Fruit fly (Drosophila melanogaster) whole organism, embryonic: ENCODE measurements around the gene CheA29a.
A peak's percentile ranks its signal among the peaks of the same experiment; 100 is the strongest.

Source experiments
- CG10321 ChIP-seq: fragments of 200-800 bp; sonication (Bioruptor generic); IDR thresholded peaks from 2 replicates; pipeline ENCODE4 v1.3.6; 2022; ENCODE audit warnings: missing biosample characterization, missing genetic modification characterization
- CG11696 ChIP-seq: fragments of 200-800 bp; sonication (Bioruptor generic); IDR thresholded peaks from 2 replicates; pipeline ENCODE4 v1.3.6; 2022; ENCODE audit warnings: missing biosample characterization, missing genetic modification characterization
- CG12219 ChIP-seq: fragments of 200-800 bp; sonication (Bioruptor generic); optimal IDR thresholded peaks from 3 replicates; lab custom pipeline; 2018; ENCODE audit warnings: missing biosample characterization, mild to moderate bottlenecking, missing genetic modification characterization
- CG12299 ChIP-seq: fragments of 200-800 bp; sonication (Bioruptor generic); optimal IDR thresholded peaks from 2 replicates; lab custom pipeline; 2018; ENCODE audit warnings: missing biosample characterization, mild to moderate bottlenecking, missing genetic modification characterization
- CG12659 ChIP-seq: fragments of 200-800 bp; sonication (Bioruptor generic); optimal IDR thresholded peaks from 3 replicates; lab custom pipeline; 2017; ENCODE audit warnings: mild to moderate bottlenecking, missing biosample characterization, missing genetic modification reagents, missing genetic modification characterization
- CG13424 ChIP-seq: fragments of 200-800 bp; sonication (Bioruptor generic); optimal IDR thresholded peaks from 2 replicates; lab custom pipeline; 2019; ENCODE audit warnings: missing biosample characterization, mild to moderate bottlenecking, missing genetic modification characterization, moderate library complexity
- CG15479 ChIP-seq: fragments of 200-800 bp; sonication (Bioruptor generic); optimal IDR thresholded peaks from 3 replicates; lab custom pipeline; 2019; ENCODE audit warnings: missing biosample characterization, mild to moderate bottlenecking, missing genetic modification characterization, moderate library complexity
- CG1602 ChIP-seq: fragments of 200-800 bp; sonication (Bioruptor generic); optimal IDR thresholded peaks from 3 replicates; lab custom pipeline; 2016; ENCODE audit warnings: missing biosample characterization, missing genetic modification characterization
- CG17829 ChIP-seq: fragments of 200-800 bp; optimal IDR thresholded peaks from 2 replicates; lab custom pipeline; 2019; ENCODE audit warnings: missing biosample characterization, mild to moderate bottlenecking, missing genetic modification characterization, moderate library complexity
- CG2116 ChIP-seq: fragments of 200-800 bp; sonication (Bioruptor generic); optimal IDR thresholded peaks from 3 replicates; lab custom pipeline; 2018; ENCODE audit warnings: missing biosample characterization, mild to moderate bottlenecking, missing genetic modification characterization
- CG2129 ChIP-seq: fragments of 200-800 bp; sonication (Bioruptor generic); IDR thresholded peaks from 2 replicates; pipeline ENCODE4 v1.3.6; 2022; ENCODE audit warnings: missing biosample characterization, missing genetic modification characterization; ENCODE audit not compliant: partially characterized antibody
- CG2678 ChIP-seq: fragments of 200-800 bp; sonication (Bioruptor generic); optimal IDR thresholded peaks from 3 replicates; lab custom pipeline; 2019; ENCODE audit warnings: missing biosample characterization, mild to moderate bottlenecking, missing genetic modification characterization, moderate library complexity
- CG30020 ChIP-seq: fragments of 200-800 bp; optimal IDR thresholded peaks from 2 replicates; lab custom pipeline; 2019; ENCODE audit warnings: missing biosample characterization, mild to moderate bottlenecking, missing genetic modification characterization, moderate library complexity
- CG31388 ChIP-seq: fragments of 200-800 bp; sonication (Bioruptor generic); optimal IDR thresholded peaks from 2 replicates; lab custom pipeline; 2016; ENCODE audit warnings: missing biosample characterization, missing genetic modification characterization
- CG33213 ChIP-seq: fragments of 200-800 bp; sonication (Bioruptor generic); optimal IDR thresholded peaks from 3 replicates; lab custom pipeline; 2016; ENCODE audit warnings: missing biosample characterization, missing genetic modification characterization
- CG4328 ChIP-seq: fragments of 200-800 bp; sonication (Bioruptor generic); optimal IDR thresholded peaks from 3 replicates; lab custom pipeline; 2017; ENCODE audit warnings: missing biosample characterization, missing genetic modification reagents, missing genetic modification characterization
- CG5180 ChIP-seq: fragments of 200-800 bp; sonication (Bioruptor generic); optimal IDR thresholded peaks from 3 replicates; lab custom pipeline; 2017; ENCODE audit warnings: missing biosample characterization, missing genetic modification characterization, mild to moderate bottlenecking, moderate library complexity, missing genetic modification reagents
- CG5953 ChIP-seq: fragments of 200-800 bp; sonication (Bioruptor generic); IDR thresholded peaks from 2 replicates; pipeline ENCODE4 v1.3.6; 2022; ENCODE audit warnings: missing biosample characterization, missing genetic modification characterization
- CG6654 ChIP-seq: fragments of 200-800 bp; sonication (Bioruptor generic); optimal IDR thresholded peaks from 2 replicates; lab custom pipeline; 2017; ENCODE audit warnings: missing biosample characterization, mild to moderate bottlenecking, missing genetic modification characterization
- CG7839 ChIP-seq: fragments of 200-800 bp; sonication (Bioruptor generic); optimal IDR thresholded peaks from 3 replicates; lab custom pipeline; 2018; ENCODE audit warnings: missing biosample characterization, mild to moderate bottlenecking, missing genetic modification characterization, moderate library complexity
- CG7928 ChIP-seq: fragments of 200-800 bp; sonication (Bioruptor generic); optimal IDR thresholded peaks from 2 replicates; lab custom pipeline; 2017; ENCODE audit warnings: missing biosample characterization, mild to moderate bottlenecking, missing genetic modification characterization
- CG8944 ChIP-seq: fragments of 200-800 bp; sonication (Bioruptor generic); optimal IDR thresholded peaks from 3 replicates; lab custom pipeline; 2016; ENCODE audit warnings: missing biosample characterization, missing genetic modification characterization
- CG9727 ChIP-seq: fragments of 200-800 bp; sonication (Bioruptor generic); optimal IDR thresholded peaks from 3 replicates; lab custom pipeline; 2017; ENCODE audit warnings: missing biosample characterization, mild to moderate bottlenecking, missing genetic modification characterization
- D19A ChIP-seq: fragments of 200-800 bp; optimal IDR thresholded peaks from 3 replicates; lab custom pipeline; 2019; ENCODE audit warnings: missing biosample characterization, mild to moderate bottlenecking, missing genetic modification characterization, moderate library complexity
- Dip3 ChIP-seq: fragments of 200-800 bp; sonication (Bioruptor generic); optimal IDR thresholded peaks from 3 replicates; lab custom pipeline; 2016; ENCODE audit warnings: missing biosample characterization, missing genetic modification characterization
- Drgx ChIP-seq: fragments of 200-800 bp; sonication (Bioruptor generic); IDR thresholded peaks from 2 replicates; pipeline ENCODE4 v1.3.6; 2022; ENCODE audit warnings: missing biosample characterization, missing genetic modification characterization
- H15 ChIP-seq: fragments of 200-800 bp; sonication (Bioruptor generic); IDR thresholded peaks from 3 replicates; pipeline ENCODE4 v1.3.6; 2022; ENCODE audit warnings: missing biosample characterization, missing genetic modification characterization
- HLHmδ ChIP-seq: fragments of 200-800 bp; sonication (Bioruptor generic); optimal IDR thresholded peaks from 2 replicates; lab custom pipeline; 2018; ENCODE audit warnings: missing biosample characterization, mild to moderate bottlenecking, missing genetic modification characterization, moderate library complexity
- Hey ChIP-seq: fragments of 200-800 bp; sonication (Bioruptor generic); optimal IDR thresholded peaks from 3 replicates; lab custom pipeline; 2018; ENCODE audit warnings: missing biosample characterization, mild to moderate bottlenecking, missing genetic modification characterization
- Hr78 ChIP-seq, 2 experiments: fragments of 200-800 bp in 1 of 2; fragments of >200 bp in 1 of 2; sonication (Bioruptor generic) in 1 of 2; optimal IDR thresholded peaks; 2 replicates each; lab custom pipeline; 2017 to 2019; ENCODE audit warnings: missing biosample characterization in 2 of 2, missing genetic modification characterization in 2 of 2, mild to moderate bottlenecking in 1 of 2, moderate library complexity in 1 of 2
- Ptx1 ChIP-seq: fragments of 200-800 bp; sonication (Bioruptor generic); IDR thresholded peaks from 2 replicates; pipeline ENCODE4 v1.3.6; 2022; ENCODE audit warnings: missing biosample characterization, missing genetic modification characterization
- Sox100B ChIP-seq: fragments of 200-800 bp; sonication (Bioruptor generic); optimal IDR thresholded peaks from 3 replicates; lab custom pipeline; 2018; ENCODE audit warnings: missing biosample characterization, mild to moderate bottlenecking, missing genetic modification characterization
- Spps ChIP-seq: fragments of 200-800 bp; sonication (Bioruptor generic); optimal IDR thresholded peaks from 2 replicates; lab custom pipeline; 2018; ENCODE audit warnings: missing biosample characterization, mild to moderate bottlenecking, missing genetic modification characterization
- Ssrp ChIP-seq: fragments of 200-800 bp; sonication (Bioruptor generic); optimal IDR thresholded peaks from 2 replicates; lab custom pipeline; 2018; ENCODE audit warnings: missing biosample characterization, mild to moderate bottlenecking, missing genetic modification characterization, moderate library complexity
- Usf ChIP-seq: fragments of 200-800 bp; sonication (Bioruptor generic); optimal IDR thresholded peaks from 2 replicates; lab custom pipeline; 2017; ENCODE audit warnings: missing genotype, missing biosample characterization, missing genetic modification characterization
- ab ChIP-seq: fragments of 200-800 bp; sonication (Bioruptor generic); optimal IDR thresholded peaks from 2 replicates; lab custom pipeline; 2016; ENCODE audit warnings: missing biosample characterization, missing genetic modification characterization
- bsh ChIP-seq, 2 experiments: fragments of 200-800 bp; sonication (Bioruptor generic); optimal IDR thresholded peaks; 2 replicates each; lab custom pipeline; 2017 to 2018; ENCODE audit warnings: mild to moderate bottlenecking in 2 of 2, missing biosample characterization in 2 of 2, missing genetic modification characterization in 2 of 2, moderate library complexity in 1 of 2
- crc ChIP-seq: fragments of 200-800 bp; sonication (Bioruptor generic); optimal IDR thresholded peaks from 2 replicates; lab custom pipeline; 2016; ENCODE audit warnings: missing biosample characterization, missing genetic modification characterization
- dmrt11E ChIP-seq: fragments of 200-800 bp; sonication (Bioruptor generic); optimal IDR thresholded peaks from 3 replicates; lab custom pipeline; 2018; ENCODE audit warnings: missing biosample characterization, mild to moderate bottlenecking, missing genetic modification characterization, moderate library complexity
- ems ChIP-seq: fragments of 200-800 bp; sonication (Bioruptor generic); optimal IDR thresholded peaks from 3 replicates; lab custom pipeline; 2016; ENCODE audit warnings: missing biosample characterization, missing genetic modification characterization
- ftz-f1 ChIP-seq: fragments of 200-800 bp; sonication (Bioruptor generic); optimal IDR thresholded peaks from 2 replicates; lab custom pipeline; 2016; ENCODE audit warnings: missing biosample characterization, missing genetic modification characterization
- grau ChIP-seq: fragments of 200-800 bp; optimal IDR thresholded peaks from 3 replicates; lab custom pipeline; 2019; ENCODE audit warnings: missing biosample characterization, mild to moderate bottlenecking, missing genetic modification characterization, moderate library complexity
- ham ChIP-seq: fragments of 200-800 bp; sonication (Bioruptor generic); IDR thresholded peaks from 2 replicates; pipeline ENCODE4 v1.3.6; 2022; ENCODE audit warnings: missing biosample characterization, missing genetic modification characterization
- lbe ChIP-seq: fragments of 200-800 bp; sonication (Bioruptor generic); optimal IDR thresholded peaks from 2 replicates; lab custom pipeline; 2016; ENCODE audit warnings: missing biosample characterization, mild to moderate bottlenecking, missing genetic modification characterization
- lilli ChIP-seq: fragments of 200-800 bp; sonication (Bioruptor generic); optimal IDR thresholded peaks from 3 replicates; lab custom pipeline; 2016; ENCODE audit warnings: missing biosample characterization, missing genetic modification characterization
- lmd ChIP-seq: fragments of 200-800 bp; sonication (Bioruptor generic); IDR thresholded peaks from 2 replicates; pipeline ENCODE4 v1.3.6; 2022; ENCODE audit warnings: missing biosample characterization, missing genetic modification characterization
- phol ChIP-seq: fragments of 200-800 bp; sonication (Bioruptor generic); optimal IDR thresholded peaks from 3 replicates; lab custom pipeline; 2018; ENCODE audit warnings: missing biosample characterization, mild to moderate bottlenecking, missing genetic modification characterization, moderate library complexity
- pzg ChIP-seq: fragments of 200-800 bp; sonication (Bioruptor generic); optimal IDR thresholded peaks from 3 replicates; lab custom pipeline; 2018; ENCODE audit warnings: missing biosample characterization, mild to moderate bottlenecking, missing genetic modification characterization, moderate library complexity
- ranshi ChIP-seq: fragments of 200-800 bp; sonication (Bioruptor generic); IDR thresholded peaks from 2 replicates; pipeline ENCODE4 v1.3.6; 2022; ENCODE audit warnings: missing biosample characterization, missing genetic modification characterization
- sug ChIP-seq: fragments of 200-800 bp; optimal IDR thresholded peaks from 2 replicates; lab custom pipeline; 2019; ENCODE audit warnings: missing biosample characterization, mild to moderate bottlenecking, missing genetic modification characterization, moderate library complexity
- wor ChIP-seq: fragments of 200-800 bp; sonication (Bioruptor generic); IDR thresholded peaks from 2 replicates; pipeline ENCODE4 v1.3.6; 2022; ENCODE audit warnings: missing biosample characterization, missing genetic modification characterization

Gene CheA29a

DNA sequence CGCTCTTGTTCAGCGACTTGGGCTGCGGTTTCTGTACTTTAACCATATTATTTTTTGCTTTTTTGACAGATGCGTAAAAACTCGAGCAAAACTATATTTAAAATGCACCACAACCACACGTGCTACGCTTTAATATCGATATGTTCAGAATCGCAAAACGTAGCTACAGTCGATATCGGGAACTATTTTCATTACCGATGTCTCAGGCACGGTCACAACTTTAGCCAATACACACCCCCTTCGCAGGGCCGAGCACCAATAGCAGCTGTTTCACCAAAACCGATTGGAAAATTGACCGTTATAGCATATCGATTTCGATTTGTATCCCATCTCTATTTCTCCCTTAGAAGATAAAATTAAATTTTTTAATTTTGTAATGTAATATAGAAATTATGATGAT, 34.6 kb downstream of the CheA29a start, which contains the start of gene CG13096 (continued):
- TF ChIP-seq CG5180 (GFP tag; lab: Kevin White, UChicago) (no peak), lilli (peak; percentile 47), CG5953 (GFP tag; lab: Robert Waterston, UW) (no peak), ranshi (GFP tag; lab: Robert Waterston, UW) (no peak), CG12299 (tag; lab: Kevin White, UChicago) (no peak), ab (GFP tag; lab: Kevin White, UChicago) (no peak), sug (tag; lab: Kevin White, UChicago) (no peak), Ssrp (tag; lab: Kevin White, UChicago) (no peak), CG31388 (GFP tag; lab: Kevin White, UChicago) (no peak), bsh (GFP tag; optimal IDR thresholded peaks at IDR 0.05; lab: Kevin White, UChicago) (no peak), CG9727 (GFP tag; lab: Kevin White, UChicago) (peak; percentile 30), CG4328 (GFP tag; lab: Kevin White, UChicago) (no peak), CG2116 (GFP tag; lab: Kevin White, UChicago) (peak; percentile 96), Dip3 (no peak), grau (tag; lab: Kevin White, UChicago) (no peak), CG2678 (tag; lab: Kevin White, UChicago) (no peak), Usf (no peak), dmrt11E (tag; lab: Kevin White, UChicago) (no peak), CG2129 (GFP tag; lab: Robert Waterston, UW) (peak; percentile 95), CG7839 (no peak), CG12659 (GFP tag; lab: Kevin White, UChicago) (peak; percentile 72), CG7928 (GFP tag; lab: Kevin White, UChicago) (peak; percentile 81), H15 (GFP tag; lab: Robert Waterston, UW) (no peak), Hr78 (GFP tag; optimal IDR thresholded peaks at IDR 0.05; lab: Kevin White, UChicago) (no peak), Ptx1 (GFP tag; lab: Robert Waterston, UW) (no peak), Hey (tag; lab: Kevin White, UChicago) (no peak), lbe (GFP tag; lab: Kevin White, UChicago) (no peak), Drgx (GFP tag; lab: Robert Waterston, UW) (no peak), pzg (GFP tag; lab: Kevin White, UChicago) (peak; percentile 99), CG6654 (GFP tag; lab: Kevin White, UChicago) (no peak), CG30020 (tag; lab: Kevin White, UChicago) (peak; percentile 38), CG12219 (no peak), CG17829 (tag; lab: Kevin White, UChicago) (peak; percentile 79), ftz-f1 (GFP tag; lab: Kevin White, UChicago) (peak; percentile 66), CG10321 (GFP tag; lab: Robert Waterston, UW) (no peak), crc (no peak), ham (no peak), phol (tag; lab: Kevin White, UChicago) (peak; percentile 61), Sox100B (no peak), wor (no peak), CG8944 (GFP tag; lab: Kevin White, UChicago) (no peak), HLHmδ (no peak), Spps (tag; lab: Kevin White, UChicago) (no peak), CG33213 (GFP tag; lab: Kevin White, UChicago) (peak; percentile 55), CG13424 (tag; lab: Kevin White, UChicago) (peak; percentile 24), CG15479 (GFP tag; lab: Kevin White, UChicago) (no peak), CG11696 (no peak), lmd (GFP tag; lab: Robert Waterston, UW) (no peak), D19A (tag; lab: Kevin White, UChicago) (no peak), ems (no peak), CG1602 (no peak)
